Worm (Caenorhabditis elegans) whole organism, midembryonic: Measurements from ENCODE around the gene blos-8.

Source experiments
- T22C8.4 ChIP-seq: fragments of 200-800 bp; sonication (Bioruptor generic); IDR thresholded peaks from 2 replicates; pipeline ENCODE4 v1.3.6; 2022; ENCODE audit warnings: missing genetic modification characterization, missing compliant biosample characterization
- cog-1 ChIP-seq: sonication (generic microtip); optimal IDR thresholded peaks from 2 replicates; lab custom pipeline; 2016; ENCODE audit warnings: missing genetic modification characterization, missing compliant biosample characterization
- flt-1 ChIP-seq: fragments of 200-800 bp; sonication (Bioruptor generic); IDR thresholded peaks from 2 replicates; pipeline ENCODE4 v1.3.6; 2022; ENCODE audit warnings: missing genetic modification characterization, missing compliant biosample characterization
- klf-2 ChIP-seq: fragments of 200-800 bp; sonication (Bioruptor generic); conservative IDR thresholded peaks from 2 replicates; pipeline ENCODE4 v1.3.6; 2022; ENCODE audit warnings: missing genetic modification reagents, missing genetic modification characterization, missing compliant biosample characterization
- med-1 ChIP-seq: sonication (generic microtip); optimal IDR thresholded peaks from 2 replicates; lab custom pipeline; 2017; ENCODE audit warnings: missing genetic modification characterization, mild to moderate bottlenecking, missing compliant biosample characterization, antibody characterized with exemption, missing genetic modification reagents; ENCODE audit not compliant: insufficient read depth
- ref-1 ChIP-seq: fragments of 200-800 bp; sonication (Bioruptor generic); conservative IDR thresholded peaks from 2 replicates; pipeline ENCODE4 v1.3.6; 2022; ENCODE audit warnings: missing genetic modification reagents, missing genetic modification characterization, missing compliant biosample characterization
- tab-1 ChIP-seq: fragments of 200-800 bp; sonication (Bioruptor generic); IDR thresholded peaks from 2 replicates; pipeline ENCODE4 v1.3.6; 2022; ENCODE audit warnings: missing genetic modification characterization, missing compliant biosample characterization
- ztf-23 ChIP-seq: fragments of 200-800 bp; sonication (Bioruptor generic); IDR thresholded peaks from 2 replicates; pipeline ENCODE4 v1.3.6; 2022; ENCODE audit warnings: missing genetic modification reagents, missing genetic modification characterization, missing compliant biosample characterization
- ztf-29 ChIP-seq: fragments of 200-800 bp; sonication (Bioruptor generic); IDR thresholded peaks from 2 replicates; pipeline ENCODE4 v1.3.6; 2022; ENCODE audit warnings: missing genetic modification reagents, missing genetic modification characterization, missing compliant biosample characterization

Gene blos-8

ce11 chrX:15438768-15439167 is 7.8 kb upstream of the blos-8 start:
- TF ChIP-seq T22C8.4 (GFP tag; lab: Robert Waterston, UW) (no peak), ref-1 (GFP tag; lab: Robert Waterston, UW) (no peak), cog-1 (tag; lab: Kevin White, UChicago) (no peak), tab-1 (GFP tag; lab: Robert Waterston, UW) (no peak), klf-2 (GFP tag; lab: Robert Waterston, UW) (no peak)

ce11 chrX:15434922-15435321 is 3.9 kb upstream of the blos-8 start:
- TF ChIP-seq ztf-29 (GFP tag; lab: Robert Waterston, UW), result no peak
- TF ChIP-seq flt-1 (GFP tag; lab: Robert Waterston, UW), result no peak
- no peak for TF ChIP-seq med-1
- no peak for TF ChIP-seq ref-1 (GFP tag; lab: Robert Waterston, UW)
- no peak for TF ChIP-seq tab-1 (GFP tag; lab: Robert Waterston, UW)
- no peak for TF ChIP-seq ztf-23 (GFP tag; lab: Robert Waterston, UW)

ce11 chrX:15433487-15433886 is 2.5 kb upstream of the blos-8 start, which contains the start of gene flp-32:
flp-32 (plus strand) TSS chrX:15433787.
- no peak for TF ChIP-seq med-1
- no peak for TF ChIP-seq ztf-29 (GFP tag; lab: Robert Waterston, UW)
- TF ChIP-seq flt-1 (GFP tag; lab: Robert Waterston, UW), result no peak
- TF ChIP-seq ztf-23 (GFP tag; lab: Robert Waterston, UW), result no peak
- no peak for TF ChIP-seq T22C8.4 (GFP tag; lab: Robert Waterston, UW)
- TF ChIP-seq cog-1 (tag; lab: Kevin White, UChicago), result no peak
- no peak for TF ChIP-seq tab-1 (GFP tag; lab: Robert Waterston, UW)
- TF ChIP-seq klf-2 (GFP tag; lab: Robert Waterston, UW), result no peak
- no peak for TF ChIP-seq ref-1 (GFP tag; lab: Robert Waterston, UW)

ce11 chrX:15427931-15428330 is 3.1 kb downstream of the blos-8 start, which contains the start of gene nas-13:
nas-13 (minus strand) TSS chrX:15428253.
- no peak for TF ChIP-seq ztf-29 (GFP tag; lab: Robert Waterston, UW)
- no peak for TF ChIP-seq tab-1 (GFP tag; lab: Robert Waterston, UW)
- no peak for TF ChIP-seq T22C8.4 (GFP tag; lab: Robert Waterston, UW)
- no peak for TF ChIP-seq ref-1 (GFP tag; lab: Robert Waterston, UW)
- no peak for TF ChIP-seq med-1
- TF ChIP-seq flt-1 (GFP tag; lab: Robert Waterston, UW), result no peak
- TF ChIP-seq klf-2 (GFP tag; lab: Robert Waterston, UW), result no peak
- TF ChIP-seq ztf-23 (GFP tag; lab: Robert Waterston, UW), result no peak
- TF ChIP-seq cog-1 (tag; lab: Kevin White, UChicago), result no peak

- no peak for TF ChIP-seq flt-1 (GFP tag; lab: Robert Waterston, UW)
- TF ChIP-seq ref-1 (GFP tag; lab: Robert Waterston, UW), result no peak
- TF ChIP-seq ztf-29 (GFP tag; lab: Robert Waterston, UW), result no peak
- TF ChIP-seq med-1, result no peak
- no peak for TF ChIP-seq klf-2 (GFP tag; lab: Robert Waterston, UW)
- no peak for TF ChIP-seq cog-1 (tag; lab: Kevin White, UChicago)
- no peak for TF ChIP-seq ztf-23 (GFP tag; lab: Robert Waterston, UW)
- no peak for TF ChIP-seq T22C8.4 (GFP tag; lab: Robert Waterston, UW)
- no peak for TF ChIP-seq tab-1 (GFP tag; lab: Robert Waterston, UW)
Measured at ce11 chrX:15423708-15424423, 7.1 kb downstream of the blos-8 start.

- TF ChIP-seq tab-1 (GFP tag; lab: Robert Waterston, UW) (no peak), med-1 (no peak), T22C8.4 (GFP tag; lab: Robert Waterston, UW) (no peak), flt-1 (GFP tag; lab: Robert Waterston, UW) (no peak), klf-2 (GFP tag; lab: Robert Waterston, UW) (no peak), ztf-23 (GFP tag; lab: Robert Waterston, UW) (no peak), cog-1 (tag; lab: Kevin White, UChicago) (no peak), ref-1 (GFP tag; lab: Robert Waterston, UW) (no peak), ztf-29 (GFP tag; lab: Robert Waterston, UW) (no peak)
Measured at ce11 chrX:15420671-15421070, 10.3 kb downstream of the blos-8 start, which contains the start of gene F39D8.3. F39D8.3 (plus strand) TSS chrX:15420971.

- no peak for TF ChIP-seq klf-2 (GFP tag; lab: Robert Waterston, UW)
- TF ChIP-seq ztf-29 (GFP tag; lab: Robert Waterston, UW), result no peak
- no peak for TF ChIP-seq ztf-23 (GFP tag; lab: Robert Waterston, UW)
- no peak for TF ChIP-seq cog-1 (tag; lab: Kevin White, UChicago)
- TF ChIP-seq tab-1 (GFP tag; lab: Robert Waterston, UW), result no peak
- no peak for TF ChIP-seq T22C8.4 (GFP tag; lab: Robert Waterston, UW)
- TF ChIP-seq ref-1 (GFP tag; lab: Robert Waterston, UW), result no peak
- no peak for TF ChIP-seq med-1
- no peak for TF ChIP-seq flt-1 (GFP tag; lab: Robert Waterston, UW)
Measured at ce11 chrX:15415226-15415625, 15.8 kb downstream of the blos-8 start, which contains the start of gene pqn-36. pqn-36 (minus strand) TSS chrX:15415493.

ce11 chrX:15408577-15408976 is 22.4 kb downstream of the blos-8 start:
- no peak for TF ChIP-seq flt-1 (GFP tag; lab: Robert Waterston, UW)
- no peak for TF ChIP-seq ztf-29 (GFP tag; lab: Robert Waterston, UW)
- TF ChIP-seq T22C8.4 (GFP tag; lab: Robert Waterston, UW), result no peak
- TF ChIP-seq cog-1 (tag; lab: Kevin White, UChicago), result no peak
- TF ChIP-seq klf-2 (GFP tag; lab: Robert Waterston, UW), result no peak
- TF ChIP-seq ztf-23 (GFP tag; lab: Robert Waterston, UW), result no peak
- TF ChIP-seq med-1, result no peak
- no peak for TF ChIP-seq tab-1 (GFP tag; lab: Robert Waterston, UW)
- TF ChIP-seq ref-1 (GFP tag; lab: Robert Waterston, UW), result no peak

- TF ChIP-seq cog-1 (tag; lab: Kevin White, UChicago), result no peak
- TF ChIP-seq ref-1 (GFP tag; lab: Robert Waterston, UW), result no peak
- TF ChIP-seq T22C8.4 (GFP tag; lab: Robert Waterston, UW), result no peak
- TF ChIP-seq flt-1 (GFP tag; lab: Robert Waterston, UW), result no peak
- TF ChIP-seq tab-1 (GFP tag; lab: Robert Waterston, UW), result no peak
- TF ChIP-seq med-1, result no peak
- no peak for TF ChIP-seq ztf-23 (GFP tag; lab: Robert Waterston, UW)
- TF ChIP-seq ztf-29 (GFP tag; lab: Robert Waterston, UW), result no peak
- TF ChIP-seq klf-2 (GFP tag; lab: Robert Waterston, UW), result no peak
Measured at ce11 chrX:15407631-15408030, 23.4 kb downstream of the blos-8 start, which contains the start of gene psa-3. psa-3 (plus strand) TSS chrX:15407931.
